Fruit fly (Drosophila melanogaster) S2 (cell line): ENCODE data around the gene CG13044.

Experiments used
- CG8478 ChIP-seq: fragments of >200 bp; optimal IDR thresholded peaks from 2 replicates; lab custom pipeline; 2018
- CTCF ChIP-seq, 2 experiments: fragments of >200 bp; optimal IDR thresholded peaks; 2 replicates each; lab custom pipeline; 2018

dm6 chr3L:16283821-16284220, 19.2 kb downstream of the CG13044 start, which contains the start of gene CG13048:
- TF ChIP-seq CTCF (optimal IDR thresholded peaks at IDR 0.05; lab: Kevin White, UChicago) (no peak), CG8478 (no peak)
